Worm (Caenorhabditis elegans) whole organism, late embryonic: Measurements from ENCODE around the gene gpd-4.

Source experiments
- T23F11.4 ChIP-seq: fragments of 200-800 bp; sonication (Bioruptor generic); optimal IDR thresholded peaks from 2 replicates; lab custom pipeline; 2018; ENCODE audit warnings: mild to moderate bottlenecking, missing genetic modification characterization, missing compliant biosample characterization
- ama-1 ChIP-seq: fragments of 150-350 bp; optimal IDR thresholded peaks from 2 replicates; lab custom pipeline; 2014
- elt-4 ChIP-seq: sonication (generic microtip); optimal IDR thresholded peaks from 2 replicates; lab custom pipeline; 2016; ENCODE audit warnings: missing genetic modification characterization, missing compliant biosample characterization
- ets-4 ChIP-seq: sonication (generic microtip); optimal IDR thresholded peaks from 2 replicates; lab custom pipeline; 2016; ENCODE audit warnings: missing genetic modification characterization, missing compliant biosample characterization
- hlh-13 ChIP-seq: fragments of 200-800 bp; sonication (Bioruptor generic); optimal IDR thresholded peaks from 2 replicates; lab custom pipeline; 2018; ENCODE audit warnings: mild to moderate bottlenecking, missing genetic modification characterization, missing compliant biosample characterization
- hlh-15 ChIP-seq: sonication (generic microtip); optimal IDR thresholded peaks from 2 replicates; lab custom pipeline; 2016; ENCODE audit warnings: missing genetic modification characterization, missing compliant biosample characterization
- nfya-1 ChIP-seq: sonication (generic microtip); optimal IDR thresholded peaks from 2 replicates; lab custom pipeline; 2017; ENCODE audit warnings: missing genetic modification characterization, mild to moderate bottlenecking, missing compliant biosample characterization, antibody characterized with exemption, moderate library complexity
- odd-2 ChIP-seq: sonication (generic microtip); optimal IDR thresholded peaks from 2 replicates; lab custom pipeline; 2017; ENCODE audit warnings: antibody characterized with exemption, mild to moderate bottlenecking, missing genetic modification characterization, missing compliant biosample characterization
- pha-4 ChIP-seq: fragments of 150-350 bp; optimal IDR thresholded peaks from 2 replicates; lab custom pipeline; 2018; ENCODE audit warnings: missing biosample characterization, missing genetic modification reagents, missing genetic modification characterization

DNA sequence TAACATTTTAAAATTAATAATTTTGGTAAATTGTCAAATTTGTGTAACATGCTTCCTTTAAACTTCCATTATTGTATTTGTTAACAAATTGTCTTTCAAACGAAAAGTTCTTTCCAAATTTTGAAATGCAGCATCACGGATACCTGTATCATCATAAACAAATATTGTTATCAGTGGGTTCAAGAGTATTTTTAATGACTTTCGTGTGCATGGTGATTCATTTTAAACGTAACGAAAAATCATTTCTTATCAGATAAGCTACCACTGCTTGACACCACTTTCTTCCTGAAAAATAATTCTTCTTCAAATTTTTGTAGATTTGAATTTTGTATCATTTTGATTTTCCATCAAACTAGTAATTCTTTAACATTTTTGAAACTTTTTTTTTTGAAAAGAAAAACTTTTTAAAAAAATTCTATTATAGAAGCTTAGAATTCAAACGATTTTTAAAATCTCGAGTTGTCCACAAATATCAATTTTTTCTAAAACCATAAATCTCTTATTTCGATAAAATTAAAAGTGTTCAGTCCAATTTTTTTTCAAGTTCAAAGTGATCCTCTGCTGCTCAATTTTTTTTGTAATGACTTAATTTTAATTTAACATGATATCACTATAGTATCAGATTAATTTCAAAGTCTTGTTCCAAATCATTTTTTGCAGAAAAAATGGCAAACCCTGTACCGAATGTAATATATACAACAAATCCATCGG, 36.6 kb upstream of the gpd-4 start, which contains the start of gene F27E5.9:
- TF ChIP-seq ama-1 (lab: Kevin White, UChicago) (no peak), T23F11.4 (GFP tag; lab: Kevin White, UChicago) (no peak), hlh-13 (GFP tag; lab: Kevin White, UChicago) (no peak), elt-4 (tag; lab: Kevin White, UChicago) (no peak), pha-4 (tag; lab: Kevin White, UChicago) (no peak), nfya-1 (tag; lab: Kevin White, UChicago) (no peak), ets-4 (tag; lab: Kevin White, UChicago) (no peak), hlh-15 (tag; lab: Kevin White, UChicago) (no peak), odd-2 (no peak)
